Fruit fly (Drosophila melanogaster) whole organism, embryonic: Measurements from ENCODE around the gene rk.

ENCODE experiments used
- Atf6 ChIP-seq: fragments of 200-800 bp; sonication (Bioruptor generic); IDR thresholded peaks from 2 replicates; pipeline ENCODE4 v1.3.6; 2022; ENCODE audit warnings: missing biosample characterization, missing genetic modification characterization
- CG10366 ChIP-seq: fragments of 200-800 bp; sonication (Bioruptor generic); IDR thresholded peaks from 2 replicates; pipeline ENCODE4 v1.3.6; 2022; ENCODE audit warnings: missing biosample characterization, missing genetic modification characterization
- CG10543 ChIP-seq: fragments of 200-800 bp; sonication (Bioruptor generic); optimal IDR thresholded peaks from 3 replicates; lab custom pipeline; 2017; ENCODE audit warnings: missing biosample characterization, mild to moderate bottlenecking, missing genetic modification characterization, moderate library complexity
- CG11560 ChIP-seq: fragments of 200-800 bp; sonication (Bioruptor generic); IDR thresholded peaks from 3 replicates; pipeline ENCODE4 v1.3.6; 2022; ENCODE audit warnings: missing biosample characterization, missing genetic modification characterization
- CG11695 ChIP-seq: fragments of 200-800 bp; sonication (Bioruptor generic); IDR thresholded peaks from 3 replicates; pipeline ENCODE4 v1.3.6; 2022; ENCODE audit warnings: missing biosample characterization, missing genetic modification characterization
- CG12299 ChIP-seq: fragments of 200-800 bp; sonication (Bioruptor generic); optimal IDR thresholded peaks from 2 replicates; lab custom pipeline; 2018; ENCODE audit warnings: missing biosample characterization, mild to moderate bottlenecking, missing genetic modification characterization
- CG14050 ChIP-seq: fragments of 200-800 bp; sonication (Bioruptor generic); IDR thresholded peaks from 3 replicates; pipeline ENCODE4 v1.3.6; 2022; ENCODE audit warnings: missing biosample characterization, missing genetic modification characterization
- CG14667 ChIP-seq: fragments of 200-800 bp; sonication (Bioruptor generic); IDR thresholded peaks from 2 replicates; pipeline ENCODE4 v1.3.6; 2022; ENCODE audit warnings: missing biosample characterization, missing genetic modification characterization
- CG15269 ChIP-seq: fragments of 200-800 bp; sonication (Bioruptor generic); optimal IDR thresholded peaks from 2 replicates; lab custom pipeline; 2018; ENCODE audit warnings: missing biosample characterization, mild to moderate bottlenecking, missing genetic modification characterization, moderate library complexity
- CG15479 ChIP-seq: fragments of 200-800 bp; sonication (Bioruptor generic); optimal IDR thresholded peaks from 3 replicates; lab custom pipeline; 2019; ENCODE audit warnings: missing biosample characterization, mild to moderate bottlenecking, missing genetic modification characterization, moderate library complexity
- CG1603 ChIP-seq: fragments of 200-800 bp; sonication (Bioruptor generic); optimal IDR thresholded peaks from 2 replicates; lab custom pipeline; 2019; ENCODE audit warnings: missing biosample characterization, mild to moderate bottlenecking, missing genetic modification characterization, moderate library complexity
- CG16813 ChIP-seq: fragments of 200-800 bp; sonication (Bioruptor generic); IDR thresholded peaks from 3 replicates; pipeline ENCODE4 v1.3.6; 2022; ENCODE audit warnings: missing biosample characterization, missing genetic modification characterization; ENCODE audit not compliant: partially characterized antibody
- CG17568 ChIP-seq: fragments of 200-800 bp; sonication (Bioruptor generic); optimal IDR thresholded peaks from 2 replicates; lab custom pipeline; 2018; ENCODE audit warnings: missing biosample characterization, mild to moderate bottlenecking, missing genetic modification characterization, moderate library complexity
- CG2678 ChIP-seq: fragments of 200-800 bp; sonication (Bioruptor generic); optimal IDR thresholded peaks from 3 replicates; lab custom pipeline; 2019; ENCODE audit warnings: missing biosample characterization, mild to moderate bottlenecking, missing genetic modification characterization, moderate library complexity
- CG32772 ChIP-seq: fragments of 200-800 bp; sonication (Bioruptor generic); IDR thresholded peaks from 2 replicates; pipeline ENCODE4 v1.3.6; 2022; ENCODE audit warnings: missing biosample characterization, missing genetic modification characterization
- CG3838 ChIP-seq: fragments of 200-800 bp; sonication (Bioruptor generic); optimal IDR thresholded peaks from 3 replicates; lab custom pipeline; 2016; ENCODE audit warnings: missing biosample characterization, missing genetic modification characterization
- CG3847 ChIP-seq: fragments of 200-800 bp; sonication (Bioruptor generic); IDR thresholded peaks from 2 replicates; pipeline ENCODE4 v1.3.6; 2022; ENCODE audit warnings: missing biosample characterization, missing genetic modification characterization
- CG9215 ChIP-seq: fragments of 200-800 bp; sonication (Bioruptor generic); IDR thresholded peaks from 2 replicates; pipeline ENCODE4 v1.3.6; 2022; ENCODE audit warnings: missing biosample characterization, missing genetic modification characterization
- Doc3 ChIP-seq: fragments of 200-800 bp; sonication (Bioruptor generic); IDR thresholded peaks from 3 replicates; pipeline ENCODE4 v1.3.6; 2022; ENCODE audit warnings: missing biosample characterization, missing genetic modification characterization; ENCODE audit not compliant: partially characterized antibody
- ERR ChIP-seq: fragments of 200-800 bp; sonication (Bioruptor generic); optimal IDR thresholded peaks from 2 replicates; lab custom pipeline; 2016; ENCODE audit warnings: missing biosample characterization, missing genetic modification characterization
- H2.0 ChIP-seq: fragments of 200-800 bp; sonication (Bioruptor generic); IDR thresholded peaks from 2 replicates; pipeline ENCODE4 v1.3.6; 2022; ENCODE audit warnings: missing biosample characterization, missing genetic modification characterization
- Myb ChIP-seq: fragments of 200-800 bp; sonication (Bioruptor generic); optimal IDR thresholded peaks from 2 replicates; lab custom pipeline; 2016; ENCODE audit warnings: missing biosample characterization, missing genetic modification characterization
- Nf-YB ChIP-seq: fragments of 200-800 bp; sonication (Bioruptor generic); optimal IDR thresholded peaks from 3 replicates; lab custom pipeline; 2019; ENCODE audit warnings: missing biosample characterization, mild to moderate bottlenecking, missing genetic modification characterization, moderate library complexity
- Ptx1 ChIP-seq: fragments of 200-800 bp; sonication (Bioruptor generic); IDR thresholded peaks from 2 replicates; pipeline ENCODE4 v1.3.6; 2022; ENCODE audit warnings: missing biosample characterization, missing genetic modification characterization
- Ravus ChIP-seq: fragments of 200-800 bp; sonication (Bioruptor generic); IDR thresholded peaks from 2 replicates; pipeline ENCODE4 v1.3.6; 2022; ENCODE audit warnings: missing biosample characterization, missing genetic modification characterization
- Side ChIP-seq: fragments of 200-800 bp; sonication (Bioruptor generic); optimal IDR thresholded peaks from 2 replicates; lab custom pipeline; 2016; ENCODE audit warnings: missing biosample characterization, missing genetic modification characterization
- ab ChIP-seq: fragments of 200-800 bp; sonication (Bioruptor generic); optimal IDR thresholded peaks from 2 replicates; lab custom pipeline; 2016; ENCODE audit warnings: missing biosample characterization, missing genetic modification characterization
- abd-A ChIP-seq: fragments of 200-800 bp; sonication (Bioruptor generic); optimal IDR thresholded peaks from 3 replicates; lab custom pipeline; 2019; ENCODE audit warnings: missing biosample characterization, mild to moderate bottlenecking, missing genetic modification characterization, moderate library complexity
- amos ChIP-seq: fragments of 200-800 bp; sonication (Bioruptor generic); IDR thresholded peaks from 2 replicates; pipeline ENCODE4 v1.3.6; 2022; ENCODE audit warnings: missing biosample characterization, missing genetic modification characterization; ENCODE audit not compliant: partially characterized antibody
- ase ChIP-seq: fragments of 200-800 bp; sonication (Bioruptor generic); IDR thresholded peaks from 3 replicates; pipeline ENCODE4 v1.3.6; 2022; ENCODE audit warnings: missing biosample characterization, missing genetic modification characterization
- cad ChIP-seq: fragments of >200 bp; optimal IDR thresholded peaks from 2 replicates; lab custom pipeline; 2017; ENCODE audit warnings: missing biosample characterization, missing genetic modification characterization
- cas ChIP-seq: fragments of 200-800 bp; sonication (Bioruptor generic); IDR thresholded peaks from 2 replicates; pipeline ENCODE4 v1.3.6; 2022; ENCODE audit warnings: missing biosample characterization, missing genetic modification characterization
- caup ChIP-seq: fragments of 200-800 bp; sonication (Bioruptor generic); optimal IDR thresholded peaks from 3 replicates; lab custom pipeline; 2017; ENCODE audit warnings: missing biosample characterization, mild to moderate bottlenecking, missing genetic modification characterization, moderate library complexity; ENCODE audit not compliant: severe bottlenecking
- dysf ChIP-seq: fragments of 200-800 bp; sonication (Bioruptor generic); IDR thresholded peaks from 3 replicates; pipeline ENCODE4 v1.3.6; 2022; ENCODE audit warnings: missing biosample characterization, missing genetic modification characterization
- gfzf ChIP-seq: fragments of 200-800 bp; sonication (Bioruptor generic); optimal IDR thresholded peaks from 2 replicates; lab custom pipeline; 2016; ENCODE audit warnings: missing biosample characterization, mild to moderate bottlenecking, missing genetic modification characterization, moderate library complexity
- hb ChIP-seq: fragments of 200-800 bp; sonication (Bioruptor generic); IDR thresholded peaks from 3 replicates; pipeline ENCODE4 v1.3.6; 2022; ENCODE audit warnings: missing biosample characterization, missing genetic modification characterization; ENCODE audit not compliant: partially characterized antibody
- hbn ChIP-seq: fragments of 200-800 bp; sonication (Bioruptor generic); IDR thresholded peaks from 2 replicates; pipeline ENCODE4 v1.3.6; 2022; ENCODE audit warnings: missing biosample characterization, missing genetic modification characterization; ENCODE audit not compliant: partially characterized antibody
- insv ChIP-seq, 2 experiments: fragments of 200-800 bp; sonication (Bioruptor generic); optimal IDR thresholded peaks; 3 replicates each; lab custom pipeline; 2016 to 2018; ENCODE audit warnings: missing biosample characterization in 2 of 2, missing genetic modification characterization in 2 of 2
- jumu ChIP-seq: fragments of 200-800 bp; sonication (Bioruptor generic); optimal IDR thresholded peaks from 3 replicates; lab custom pipeline; 2016; ENCODE audit warnings: missing biosample characterization, missing genetic modification characterization
- luna ChIP-seq: fragments of 200-800 bp; sonication (Bioruptor generic); optimal IDR thresholded peaks from 2 replicates; lab custom pipeline; 2016; ENCODE audit warnings: missing biosample characterization, missing genetic modification characterization
- mam ChIP-seq: fragments of 200-800 bp; sonication (Bioruptor generic); optimal IDR thresholded peaks from 3 replicates; lab custom pipeline; 2016; ENCODE audit warnings: missing biosample characterization, missing genetic modification characterization
- nom ChIP-seq: fragments of 200-800 bp; sonication (Bioruptor generic); optimal IDR thresholded peaks from 2 replicates; lab custom pipeline; 2017; ENCODE audit warnings: missing biosample characterization, missing genetic modification characterization, mild to moderate bottlenecking, moderate library complexity, missing genetic modification reagents
- pb ChIP-seq: fragments of 200-800 bp; sonication (Bioruptor generic); optimal IDR thresholded peaks from 3 replicates; lab custom pipeline; 2016; ENCODE audit warnings: missing biosample characterization, missing genetic modification characterization
- pita ChIP-seq: fragments of 200-800 bp; sonication (Bioruptor generic); optimal IDR thresholded peaks from 2 replicates; lab custom pipeline; 2017; ENCODE audit warnings: missing biosample characterization, mild to moderate bottlenecking, missing genetic modification characterization
- repo ChIP-seq: fragments of 200-800 bp; sonication (Bioruptor generic); optimal IDR thresholded peaks from 2 replicates; lab custom pipeline; 2016; ENCODE audit warnings: missing biosample characterization, missing genetic modification characterization
- run ChIP-seq: fragments of 200-800 bp; sonication (Bioruptor generic); optimal IDR thresholded peaks from 3 replicates; lab custom pipeline; 2018; ENCODE audit warnings: missing biosample characterization, mild to moderate bottlenecking, missing genetic modification characterization
- sens-2 ChIP-seq: fragments of 200-800 bp; sonication (Bioruptor generic); IDR thresholded peaks from 2 replicates; pipeline ENCODE4 v1.3.6; 2022; ENCODE audit warnings: missing biosample characterization, missing genetic modification characterization
- ssp ChIP-seq: fragments of 200-800 bp; sonication (Bioruptor generic); IDR thresholded peaks from 2 replicates; pipeline ENCODE4 v1.3.6; 2022; ENCODE audit warnings: missing biosample characterization, missing genetic modification characterization
- vfl ChIP-seq: fragments of 200-800 bp; sonication (Bioruptor generic); optimal IDR thresholded peaks from 2 replicates; lab custom pipeline; 2016; ENCODE audit warnings: missing biosample characterization, missing genetic modification characterization
- vnd ChIP-seq: fragments of 200-800 bp; sonication (Bioruptor generic); IDR thresholded peaks from 3 replicates; pipeline ENCODE4 v1.3.6; 2022; ENCODE audit warnings: missing biosample characterization, missing genetic modification characterization; ENCODE audit not compliant: partially characterized antibody
- yki ChIP-seq: fragments of >200 bp; optimal IDR thresholded peaks from 3 replicates; lab custom pipeline; 2018

Gene rk

dm6 chr2L:14047170-14047632 lies 46.2 kb upstream of the rk start, which contains the start of gene NimC4 (continued):
- TF ChIP-seq Nf-YB (GFP tag; lab: Kevin White, UChicago) (peak; percentile 58), sens-2 (GFP tag; lab: Robert Waterston, UW) (peak; percentile 85), yki (lab: Kevin White, UChicago) (no peak), run (tag; lab: Kevin White, UChicago) (no peak), Myb (GFP tag; lab: Kevin White, UChicago) (peak; percentile 49), hbn (no peak), repo (peak; percentile 59), ERR (peak; percentile 29), Atf6 (GFP tag; lab: Robert Waterston, UW) (no peak), caup (peak; percentile 27), luna (GFP tag; lab: Kevin White, UChicago) (no peak), CG15479 (GFP tag; lab: Kevin White, UChicago) (peak; percentile 96), cad (no peak), Doc3 (no peak), mam (GFP tag; lab: Kevin White, UChicago) (peak; percentile 55), CG14667 (peak; percentile 61; the same call in 1 of the 2 replicates), CG2678 (peak; percentile 64), Ptx1 (peak; percentile 52; the same call in 1 of the 2 replicates), Side (GFP tag; lab: Kevin White, UChicago) (peak; percentile 75), vfl (peak; percentile 67), CG10543 (no peak), CG1603 (tag; lab: Kevin White, UChicago) (peak; percentile 94), CG16813 (no peak), CG32772 (GFP tag; lab: Robert Waterston, UW) (peak; percentile 78), CG11560 (tag; lab: Robert Waterston, UW) (peak; percentile 10; the same call in 1 of the 3 replicates), CG10366 (GFP tag; lab: Robert Waterston, UW) (peak; percentile 21), CG12299 (tag; lab: Kevin White, UChicago) (no peak), pita (GFP tag; lab: Kevin White, UChicago) (no peak), CG3847 (GFP tag; lab: Robert Waterston, UW) (no peak), vnd (GFP tag; lab: Robert Waterston, UW) (no peak), gfzf (GFP tag; lab: Kevin White, UChicago) (no peak), CG3838 (GFP tag; lab: Kevin White, UChicago) (peak; percentile 34), CG11695 (GFP tag; lab: Robert Waterston, UW) (peak; percentile 64; the same call in 2 of the 3 replicates), abd-A (no peak), ab (GFP tag; lab: Kevin White, UChicago) (peak; percentile 38), ssp (GFP tag; lab: Robert Waterston, UW) (peak; percentile 41; the same call in 1 of the 2 replicates), CG9215 (GFP tag; lab: Robert Waterston, UW) (peak; percentile 62), CG15269 (tag; lab: Kevin White, UChicago) (no peak), ase (no peak), nom (GFP tag; lab: Kevin White, UChicago) (peak; percentile 20), jumu (GFP tag; lab: Kevin White, UChicago) (peak; percentile 84), Ravus (no peak), hb (no peak), CG17568 (GFP tag; lab: Kevin White, UChicago) (peak; percentile 31), amos (GFP tag; lab: Robert Waterston, UW) (no peak), cas (GFP tag; lab: Robert Waterston, UW) (no peak), CG14050 (GFP tag; lab: Robert Waterston, UW) (no peak), insv (GFP tag; optimal IDR thresholded peaks at IDR 0.05; lab: Kevin White, UChicago) (no peak), pb (peak; percentile 35), H2.0 (GFP tag; lab: Robert Waterston, UW) (peak; percentile 70), dysf (GFP tag; lab: Robert Waterston, UW) (peak; percentile 48; the same call in 2 of the 3 replicates)
